Worm (Caenorhabditis elegans): ENCODE results near the gene T13C5.9.

The T13C5.9 gene

ce11 chrX:6205325-6205724 lies 15.3 kb downstream of the T13C5.9 start:
- no peak for TF ChIP-seq nhr-21 (tag; optimal IDR thresholded peaks at IDR 0.05)
- no peak for TF ChIP-seq Y55F3AM.14 (GFP tag; optimal IDR thresholded peaks at IDR 0.05)
- TF ChIP-seq dmd-4 (tag; optimal IDR thresholded peaks at IDR 0.05), result no peak

- TF ChIP-seq zag-1 (tag; optimal IDR thresholded peaks at IDR 0.05), result no peak
- no peak for TF ChIP-seq lin-39 (tag; optimal IDR thresholded peaks at IDR 0.05)
- TF ChIP-seq lin-13 (GFP tag; optimal IDR thresholded peaks at IDR 0.05), result no peak
- no peak for TF ChIP-seq nhr-25 (tag; optimal IDR thresholded peaks at IDR 0.05)
- no peak for TF ChIP-seq snpc-4 (tag; optimal IDR thresholded peaks at IDR 0.05)
- TF ChIP-seq nhr-6 (tag; optimal IDR thresholded peaks at IDR 0.05), result no peak
- TF ChIP-seq ama-1 (optimal IDR thresholded peaks at IDR 0.05), result no peak
- TF ChIP-seq F13H6.1 (tag; optimal IDR thresholded peaks at IDR 0.05), result no peak
- no peak for TF ChIP-seq mdl-1 (tag; optimal IDR thresholded peaks at IDR 0.05)
- TF ChIP-seq lin-11 (tag; optimal IDR thresholded peaks at IDR 0.05), result no peak
- TF ChIP-seq skn-1 (tag; optimal IDR thresholded peaks at IDR 0.05), result no peak
- TF ChIP-seq nhr-11 (tag; optimal IDR thresholded peaks at IDR 0.05), result no peak
Measured at ce11 chrX:6206305-6206704, 16.2 kb downstream of the T13C5.9 start, which contains the start of gene mtp-18. Gene mtp-18 (minus strand): TSS chrX:6206405.

ce11 chrX:6207687-6208088 lies 17.6 kb downstream of the T13C5.9 start, which contains the start of gene T13C5.6:
Gene T13C5.6 (minus strand): TSS chrX:6207687.
- TF ChIP-seq nhr-77 (tag; optimal IDR thresholded peaks at IDR 0.05) (no peak), nhr-12 (tag; optimal IDR thresholded peaks at IDR 0.05) (no peak), nhr-25 (tag; optimal IDR thresholded peaks at IDR 0.05) (peak; percentile 75), C34F6.9 (tag; optimal IDR thresholded peaks at IDR 0.05) (peak; percentile 84), elt-3 (tag; optimal IDR thresholded peaks at IDR 0.05) (no peak), sma-3 (GFP tag; optimal IDR thresholded peaks at IDR 0.05) (peak; percentile 93), ZK546.5 (tag; optimal IDR thresholded peaks at IDR 0.05) (no peak), lin-13 (GFP tag; optimal IDR thresholded peaks at IDR 0.05) (peak; percentile 89), dmd-4 (tag; optimal IDR thresholded peaks at IDR 0.05) (no peak), egl-27 (tag; optimal IDR thresholded peaks at IDR 0.05) (peak; percentile 90), peb-1 (tag; optimal IDR thresholded peaks at IDR 0.05) (no peak), nhr-11 (tag; optimal IDR thresholded peaks at IDR 0.05) (peak; percentile 30), blmp-1 (tag; optimal IDR thresholded peaks at IDR 0.05; ENCODE audit: insufficient read depth) (no peak), unc-62 (GFP tag; optimal IDR thresholded peaks at IDR 0.05) (peak; percentile 25), ztf-11 (tag; optimal IDR thresholded peaks at IDR 0.05) (peak; percentile 10), unc-39 (tag; optimal IDR thresholded peaks at IDR 0.05) (no peak), sma-9 (GFP tag; optimal IDR thresholded peaks at IDR 0.05) (peak; percentile 89), sma-9 (tag; optimal IDR thresholded peaks at IDR 0.05) (no peak), skn-1 (tag; optimal IDR thresholded peaks at IDR 0.05) (peak; percentile 70), nhr-237 (tag; optimal IDR thresholded peaks at IDR 0.05) (no peak), lin-11 (tag; optimal IDR thresholded peaks at IDR 0.05) (peak; percentile 95), mab-5 (tag; optimal IDR thresholded peaks at IDR 0.05) (peak; percentile 63), nhr-10 (tag; optimal IDR thresholded peaks at IDR 0.05) (peak; percentile 59), nhr-23 (tag; optimal IDR thresholded peaks at IDR 0.05) (no peak), ztf-1 (GFP tag; conservative IDR thresholded peaks at IDR 0.05) (no peak), snpc-4 (tag; optimal IDR thresholded peaks at IDR 0.05) (peak; percentile 10), mdl-1 (tag; optimal IDR thresholded peaks at IDR 0.05) (peak; percentile 32 to 60), F13H6.1 (tag; optimal IDR thresholded peaks at IDR 0.05) (peak; percentile 87), crh-2 (tag; optimal IDR thresholded peaks at IDR 0.05) (peak; percentile 91), sem-4 (tag; optimal IDR thresholded peaks at IDR 0.05) (peak; percentile 90), elt-1 (tag; optimal IDR thresholded peaks at IDR 0.05) (no peak), fos-1 (tag; optimal IDR thresholded peaks at IDR 0.05) (peak; percentile 90), lsy-2 (tag; optimal IDR thresholded peaks at IDR 0.05) (peak; percentile 68 to 85), gmeb-1 (tag; optimal IDR thresholded peaks at IDR 0.05) (peak; percentile 66), ceh-16 (tag; optimal IDR thresholded peaks at IDR 0.05) (peak; percentile 53), nhr-129 (tag; optimal IDR thresholded peaks at IDR 0.05) (peak; percentile 95), ceh-82 (tag; optimal IDR thresholded peaks at IDR 0.05) (no peak), nhr-21 (tag; optimal IDR thresholded peaks at IDR 0.05) (peak; percentile 91), unc-55 (GFP tag; optimal IDR thresholded peaks at IDR 0.05) (peak; percentile 91), zag-1 (tag; optimal IDR thresholded peaks at IDR 0.05) (peak; percentile 75), ztf-4 (tag; optimal IDR thresholded peaks at IDR 0.05) (peak; percentile 72), lin-39 (tag; optimal IDR thresholded peaks at IDR 0.05) (no peak), aly-2 (tag; optimal IDR thresholded peaks at IDR 0.05) (no peak), mbf-1 (tag; optimal IDR thresholded peaks at IDR 0.05) (no peak), alr-1 (tag; optimal IDR thresholded peaks at IDR 0.05) (no peak), R02D3.7 (tag; optimal IDR thresholded peaks at IDR 0.05) (no peak), ama-1 (optimal IDR thresholded peaks at IDR 0.05) (no peak), nhr-6 (tag; optimal IDR thresholded peaks at IDR 0.05) (peak; percentile 69), Y55F3AM.14 (GFP tag; optimal IDR thresholded peaks at IDR 0.05) (peak; percentile 93)

Measured in whole organism, L2 larva.